Worm (Caenorhabditis elegans) whole organism, midembryonic: ENCODE results near the gene ZC190.7.

ENCODE experiments used
- flt-1 ChIP-seq: fragments of 200-800 bp; sonication (Bioruptor generic); IDR thresholded peaks from 2 replicates; pipeline ENCODE4 v1.3.6; 2022; ENCODE audit warnings: missing genetic modification characterization, missing compliant biosample characterization
- ref-1 ChIP-seq: fragments of 200-800 bp; sonication (Bioruptor generic); conservative IDR thresholded peaks from 2 replicates; pipeline ENCODE4 v1.3.6; 2022; ENCODE audit warnings: missing genetic modification reagents, missing genetic modification characterization, missing compliant biosample characterization
- ztf-29 ChIP-seq: fragments of 200-800 bp; sonication (Bioruptor generic); IDR thresholded peaks from 2 replicates; pipeline ENCODE4 v1.3.6; 2022; ENCODE audit warnings: missing genetic modification reagents, missing genetic modification characterization, missing compliant biosample characterization

ce11 chrV:8654460-8655419 is 31.9 kb downstream of the ZC190.7 start:
- no peak for TF ChIP-seq ztf-29 (GFP tag; lab: Robert Waterston, UW)
- no peak for TF ChIP-seq flt-1 (GFP tag; lab: Robert Waterston, UW)
- no peak for TF ChIP-seq ref-1 (GFP tag; lab: Robert Waterston, UW)
